Fruit fly (Drosophila melanogaster) whole organism, prepupa: ENCODE results near the gene Bdp1.

Experiments used
- CG10631 ChIP-seq: fragments of 200-800 bp; sonication (Bioruptor generic); optimal IDR thresholded peaks from 2 replicates; lab custom pipeline; 2016; ENCODE audit warnings: missing biosample characterization, missing genetic modification characterization
- CG10669 ChIP-seq: fragments of 200-800 bp; sonication (Bioruptor generic); optimal IDR thresholded peaks from 3 replicates; lab custom pipeline; 2018; ENCODE audit warnings: missing biosample characterization, mild to moderate bottlenecking, missing genetic modification characterization, moderate library complexity
- CG15336 ChIP-seq: fragments of 200-800 bp; sonication (Bioruptor generic); IDR thresholded peaks from 2 replicates; pipeline ENCODE4 v1.3.6; 2022; ENCODE audit warnings: missing biosample characterization, missing genetic modification characterization
- CG16779 ChIP-seq: fragments of 200-800 bp; sonication (Bioruptor generic); optimal IDR thresholded peaks from 3 replicates; lab custom pipeline; 2017; ENCODE audit warnings: missing biosample characterization, mild to moderate bottlenecking, missing genetic modification characterization
- CG6163 ChIP-seq: fragments of 200-800 bp; sonication (Bioruptor generic); IDR thresholded peaks from 3 replicates; pipeline ENCODE4 v1.3.6; 2022; ENCODE audit warnings: missing biosample characterization, missing genetic modification characterization
- CG6792 ChIP-seq: fragments of 200-800 bp; sonication (Bioruptor generic); optimal IDR thresholded peaks from 3 replicates; lab custom pipeline; 2016; ENCODE audit warnings: missing biosample characterization, missing genetic modification characterization
- CG8319 ChIP-seq: fragments of 200-800 bp; sonication (Bioruptor generic); optimal IDR thresholded peaks from 3 replicates; lab custom pipeline; 2016; ENCODE audit warnings: missing biosample characterization, missing genetic modification characterization
- Lpt ChIP-seq: fragments of 200-800 bp; sonication (Bioruptor generic); optimal IDR thresholded peaks from 3 replicates; lab custom pipeline; 2016; ENCODE audit warnings: missing biosample characterization, missing genetic modification characterization
- Smox ChIP-seq: fragments of 200-800 bp; sonication (Bioruptor generic); optimal IDR thresholded peaks from 3 replicates; lab custom pipeline; 2016; ENCODE audit warnings: missing biosample characterization, missing genetic modification characterization
- Sox14 ChIP-seq: fragments of 200-800 bp; sonication (Bioruptor generic); optimal IDR thresholded peaks from 3 replicates; lab custom pipeline; 2016; ENCODE audit warnings: missing biosample characterization, missing genetic modification characterization
- Sox15 ChIP-seq: fragments of 200-800 bp; sonication (Bioruptor generic); optimal IDR thresholded peaks from 3 replicates; lab custom pipeline; 2016; ENCODE audit warnings: missing biosample characterization, missing genetic modification characterization
- achi ChIP-seq: fragments of 200-800 bp; sonication (Bioruptor generic); optimal IDR thresholded peaks from 3 replicates; lab custom pipeline; 2016; ENCODE audit warnings: missing biosample characterization, missing genetic modification characterization
- cyc ChIP-seq: fragments of 200-800 bp; sonication (Bioruptor generic); optimal IDR thresholded peaks from 3 replicates; lab custom pipeline; 2016; ENCODE audit warnings: missing biosample characterization, missing genetic modification characterization
- salr ChIP-seq, 2 experiments: fragments of 200-800 bp; sonication (Bioruptor generic); optimal IDR thresholded peaks; 3 replicates each; lab custom pipeline; 2016 to 2018; ENCODE audit warnings: missing biosample characterization in 2 of 2, missing genetic modification characterization in 2 of 2, mild to moderate bottlenecking in 1 of 2

- TF ChIP-seq CG10669 (GFP tag; lab: Kevin White, UChicago) (no peak), achi (GFP tag; lab: Kevin White, UChicago) (peak; percentile 17), Sox14 (no peak), CG10631 (no peak), CG16779 (tag; lab: Kevin White, UChicago) (no peak), CG8319 (GFP tag; lab: Kevin White, UChicago) (no peak), Lpt (GFP tag; lab: Kevin White, UChicago) (no peak), CG15336 (GFP tag; lab: Robert Waterston, UW) (no peak), Sox15 (no peak), Smox (no peak), cyc (GFP tag; lab: Kevin White, UChicago) (no peak), CG6163 (no peak), CG6792 (GFP tag; lab: Kevin White, UChicago) (no peak), salr (GFP tag; optimal IDR thresholded peaks at IDR 0.05; lab: Kevin White, UChicago) (peak in 1 of 2 experiments; percentile 14)
Measured at dm6 chr2L:13414525-13415481, 41.1 kb upstream of the Bdp1 start, which contains the start of the genes CG16956, CG42784 and CG43850.
